Worm (Caenorhabditis elegans) whole organism, early embryonic: ENCODE results near the gene tlk-1.

Experiments
- ama-1 ChIP-seq: fragments of 150-350 bp; optimal IDR thresholded peaks from 2 replicates; lab custom pipeline; 2014
- ets-7 ChIP-seq: sonication (generic microtip); optimal IDR thresholded peaks from 2 replicates; lab custom pipeline; 2016; ENCODE audit warnings: missing genotype, missing genetic modification characterization, missing compliant biosample characterization

DNA sequence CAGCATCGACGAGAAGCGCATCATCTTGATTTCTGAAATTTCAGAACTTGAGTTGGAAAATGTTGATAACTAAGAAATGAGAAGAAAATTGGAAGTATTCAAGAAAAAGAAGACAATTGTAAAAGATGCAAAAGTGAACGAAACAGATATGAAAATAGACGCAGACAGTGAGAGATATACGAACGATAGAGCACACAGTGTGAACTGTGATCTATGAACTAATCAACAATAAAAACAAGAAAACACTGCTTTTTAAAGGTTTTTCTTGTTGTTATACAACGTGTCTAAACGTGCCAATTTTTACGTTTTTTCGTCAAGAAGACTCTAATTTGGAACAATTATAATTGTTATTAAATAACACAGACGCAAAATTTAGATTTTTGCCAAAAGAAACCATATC lies 53.2 kb downstream of the tlk-1 start, which contains the start of gene ech-6:
- TF ChIP-seq ets-7 (tag; lab: Kevin White, UChicago) (no peak), ama-1 (no peak)
